Worm (Caenorhabditis elegans) whole organism, L1 larva: ENCODE data around the gene ins-2.

Experiments
- aly-2 ChIP-seq: fragments of 150-350 bp; optimal IDR thresholded peaks from 2 replicates; lab custom pipeline; 2014; ENCODE audit warnings: missing biosample characterization, missing genetic modification characterization
- ama-1 ChIP-seq: fragments of 150-350 bp; optimal IDR thresholded peaks from 2 replicates; lab custom pipeline; 2014
- lin-39 ChIP-seq: fragments of 150-350 bp; optimal IDR thresholded peaks from 2 replicates; lab custom pipeline; 2014; ENCODE audit warnings: missing biosample characterization, missing genetic modification reagents, missing genetic modification characterization
- snu-23 ChIP-seq: sonication (generic microtip); optimal IDR thresholded peaks from 2 replicates; lab custom pipeline; 2016; ENCODE audit warnings: missing genetic modification characterization, missing compliant biosample characterization
- unc-62 ChIP-seq: fragments of 150-350 bp; optimal IDR thresholded peaks from 2 replicates; lab custom pipeline; 2014; ENCODE audit warnings: missing biosample characterization, missing genetic modification reagents, missing genetic modification characterization

DNA sequence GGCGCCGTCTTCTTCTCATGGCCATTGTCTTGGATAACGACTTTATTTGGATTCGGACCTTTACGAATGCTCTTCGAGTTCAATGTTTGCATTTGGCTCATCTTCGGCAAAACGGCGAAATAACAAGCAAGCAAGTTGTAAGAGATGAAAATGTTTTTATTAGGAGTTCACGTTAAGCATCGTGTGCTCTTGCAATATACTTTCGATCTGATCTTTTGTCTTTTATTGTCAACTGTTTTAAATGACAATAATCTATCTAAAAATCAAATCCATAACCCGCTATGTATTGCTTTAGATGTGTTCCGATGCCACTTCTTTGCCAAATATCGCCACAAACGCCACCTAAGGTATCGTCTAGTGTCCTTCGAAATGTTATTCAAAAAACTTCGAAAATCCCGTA is 28.1 kb downstream of the ins-2 start, which contains the start of gene ZK84.5:
- TF ChIP-seq ama-1, result no peak
- TF ChIP-seq unc-62 (GFP tag; lab: Kevin White, UChicago), result no peak
- no peak for TF ChIP-seq lin-39 (tag; lab: Kevin White, UChicago)
- no peak for TF ChIP-seq snu-23 (GFP tag; lab: Kevin White, UChicago)
- no peak for TF ChIP-seq aly-2 (tag; lab: Kevin White, UChicago)
